Fruit fly (Drosophila melanogaster) whole organism, embryonic: ENCODE data around the gene nudC.

Experiments
- ATbp ChIP-seq: fragments of 200-800 bp; sonication (Bioruptor generic); optimal IDR thresholded peaks from 2 replicates; lab custom pipeline; 2017; ENCODE audit warnings: missing biosample characterization, mild to moderate bottlenecking, missing genetic modification characterization, missing genetic modification reagents
- Atf-2 ChIP-seq: fragments of 200-800 bp; sonication (Bioruptor generic); optimal IDR thresholded peaks from 2 replicates; lab custom pipeline; 2016; ENCODE audit warnings: missing biosample characterization, missing genetic modification characterization
- Atf6 ChIP-seq: fragments of 200-800 bp; sonication (Bioruptor generic); IDR thresholded peaks from 2 replicates; pipeline ENCODE4 v1.3.6; 2022; ENCODE audit warnings: missing biosample characterization, missing genetic modification characterization
- B-H2 ChIP-seq: fragments of 200-800 bp; sonication (Bioruptor generic); optimal IDR thresholded peaks from 2 replicates; lab custom pipeline; 2018; ENCODE audit warnings: missing biosample characterization, mild to moderate bottlenecking, missing genetic modification characterization
- CG10209 ChIP-seq: fragments of 200-800 bp; sonication (Bioruptor generic); optimal IDR thresholded peaks from 3 replicates; lab custom pipeline; 2017; ENCODE audit warnings: missing biosample characterization, mild to moderate bottlenecking, missing genetic modification characterization, missing genetic modification reagents
- CG11504 ChIP-seq: fragments of 200-800 bp; sonication (Bioruptor generic); optimal IDR thresholded peaks from 3 replicates; lab custom pipeline; 2019; ENCODE audit warnings: missing biosample characterization, mild to moderate bottlenecking, missing genetic modification characterization, moderate library complexity
- CG12942 ChIP-seq: fragments of 200-800 bp; sonication (Bioruptor generic); optimal IDR thresholded peaks from 3 replicates; lab custom pipeline; 2016; ENCODE audit warnings: missing biosample characterization, missing genetic modification characterization
- CG13287 ChIP-seq: fragments of 200-800 bp; sonication (Bioruptor generic); IDR thresholded peaks from 2 replicates; pipeline ENCODE4 v1.3.6; 2022; ENCODE audit warnings: missing biosample characterization, missing genetic modification characterization; ENCODE audit not compliant: partially characterized antibody
- CG13894 ChIP-seq: fragments of 200-800 bp; sonication (Bioruptor generic); optimal IDR thresholded peaks from 3 replicates; lab custom pipeline; 2018; ENCODE audit warnings: missing biosample characterization, mild to moderate bottlenecking, missing genetic modification characterization, moderate library complexity
- CG14710 ChIP-seq: fragments of 200-800 bp; sonication (Bioruptor generic); optimal IDR thresholded peaks from 3 replicates; lab custom pipeline; 2019; ENCODE audit warnings: missing biosample characterization, mild to moderate bottlenecking, missing genetic modification characterization, moderate library complexity
- CG15696 ChIP-seq: fragments of 200-800 bp; sonication (Bioruptor generic); optimal IDR thresholded peaks from 2 replicates; lab custom pipeline; 2019; ENCODE audit warnings: missing biosample characterization, mild to moderate bottlenecking, missing genetic modification characterization, moderate library complexity
- CG1602 ChIP-seq: fragments of 200-800 bp; sonication (Bioruptor generic); optimal IDR thresholded peaks from 3 replicates; lab custom pipeline; 2016; ENCODE audit warnings: missing biosample characterization, missing genetic modification characterization
- CG17359 ChIP-seq: fragments of 200-800 bp; sonication (Bioruptor generic); optimal IDR thresholded peaks from 3 replicates; lab custom pipeline; 2018; ENCODE audit warnings: missing biosample characterization, mild to moderate bottlenecking, missing genetic modification characterization, moderate library complexity
- CG17385 ChIP-seq: fragments of 200-800 bp; sonication (Bioruptor generic); optimal IDR thresholded peaks from 3 replicates; lab custom pipeline; 2018; ENCODE audit warnings: missing biosample characterization, mild to moderate bottlenecking, missing genetic modification characterization
- CG18262 ChIP-seq: fragments of 200-800 bp; optimal IDR thresholded peaks from 3 replicates; lab custom pipeline; 2019; ENCODE audit warnings: missing biosample characterization, mild to moderate bottlenecking, missing genetic modification characterization, moderate library complexity
- CG2712 ChIP-seq: fragments of 200-800 bp; optimal IDR thresholded peaks from 3 replicates; lab custom pipeline; 2019; ENCODE audit warnings: missing biosample characterization, mild to moderate bottlenecking, missing genetic modification characterization, moderate library complexity
- CG30403 ChIP-seq: fragments of 200-800 bp; sonication (Bioruptor generic); optimal IDR thresholded peaks from 3 replicates; lab custom pipeline; 2016; ENCODE audit warnings: missing biosample characterization, missing genetic modification characterization
- CG31365 ChIP-seq: fragments of 200-800 bp; sonication (Bioruptor generic); optimal IDR thresholded peaks from 2 replicates; lab custom pipeline; 2018; ENCODE audit warnings: missing biosample characterization, mild to moderate bottlenecking, missing genetic modification characterization
- CG4328 ChIP-seq: fragments of 200-800 bp; sonication (Bioruptor generic); optimal IDR thresholded peaks from 3 replicates; lab custom pipeline; 2017; ENCODE audit warnings: missing biosample characterization, missing genetic modification reagents, missing genetic modification characterization
- CG4707 ChIP-seq: fragments of 200-800 bp; sonication (Bioruptor generic); optimal IDR thresholded peaks from 2 replicates; lab custom pipeline; 2018; ENCODE audit warnings: missing biosample characterization, mild to moderate bottlenecking, missing genetic modification characterization, moderate library complexity
- CG5245 ChIP-seq: fragments of 200-800 bp; sonication (Bioruptor generic); optimal IDR thresholded peaks from 3 replicates; lab custom pipeline; 2016; ENCODE audit warnings: missing biosample characterization, missing genetic modification characterization
- CG7271 ChIP-seq: fragments of 200-800 bp; sonication (Bioruptor generic); optimal IDR thresholded peaks from 2 replicates; lab custom pipeline; 2018; ENCODE audit warnings: missing biosample characterization, mild to moderate bottlenecking, missing genetic modification characterization, moderate library complexity
- CG7556 ChIP-seq: fragments of 200-800 bp; sonication (Bioruptor generic); optimal IDR thresholded peaks from 2 replicates; lab custom pipeline; 2017; ENCODE audit warnings: missing biosample characterization, mild to moderate bottlenecking, missing genetic modification characterization
- CG8765 ChIP-seq: fragments of 200-800 bp; sonication (Bioruptor generic); IDR thresholded peaks from 2 replicates; pipeline ENCODE4 v1.3.6; 2022; ENCODE audit warnings: missing biosample characterization, missing genetic modification characterization
- CG8924 ChIP-seq: fragments of 200-800 bp; optimal IDR thresholded peaks from 3 replicates; lab custom pipeline; 2019; ENCODE audit warnings: missing biosample characterization, mild to moderate bottlenecking, missing genetic modification characterization, moderate library complexity
- CG9727 ChIP-seq: fragments of 200-800 bp; sonication (Bioruptor generic); optimal IDR thresholded peaks from 3 replicates; lab custom pipeline; 2017; ENCODE audit warnings: missing biosample characterization, mild to moderate bottlenecking, missing genetic modification characterization
- D ChIP-seq, 2 experiments: fragments of 200-800 bp in 1 of 2; fragments of >200 bp in 1 of 2; sonication (Bioruptor generic) in 1 of 2; optimal IDR thresholded peaks; 2 replicates in 1 of 2; 3 replicates in 1 of 2; lab custom pipeline; 2017; ENCODE audit warnings: mild to moderate bottlenecking in 1 of 2, missing biosample characterization in 1 of 2, missing genetic modification characterization in 1 of 2, missing genetic modification reagents in 1 of 2
- Fer3 ChIP-seq: fragments of 200-800 bp; sonication (Bioruptor generic); optimal IDR thresholded peaks from 2 replicates; lab custom pipeline; 2018; ENCODE audit warnings: missing biosample characterization, mild to moderate bottlenecking, missing genetic modification characterization, moderate library complexity
- HHEX ChIP-seq: fragments of 200-800 bp; sonication (Bioruptor generic); optimal IDR thresholded peaks from 3 replicates; lab custom pipeline; 2017; ENCODE audit warnings: missing biosample characterization, mild to moderate bottlenecking, missing genetic modification characterization, missing genetic modification reagents
- Hsf ChIP-seq: fragments of 200-800 bp; sonication (Bioruptor generic); optimal IDR thresholded peaks from 3 replicates; lab custom pipeline; 2016; ENCODE audit warnings: missing biosample characterization, missing genetic modification characterization
- Lhr ChIP-seq: fragments of 200-800 bp; sonication (Bioruptor generic); optimal IDR thresholded peaks from 3 replicates; lab custom pipeline; 2017; ENCODE audit warnings: mild to moderate bottlenecking, missing biosample characterization, missing genetic modification reagents, missing genetic modification characterization
- Optix ChIP-seq: fragments of 200-800 bp; sonication (Bioruptor generic); IDR thresholded peaks from 3 replicates; pipeline ENCODE4 v1.3.6; 2022; ENCODE audit warnings: missing biosample characterization, missing genetic modification characterization
- Ptx1 ChIP-seq: fragments of 200-800 bp; sonication (Bioruptor generic); IDR thresholded peaks from 2 replicates; pipeline ENCODE4 v1.3.6; 2022; ENCODE audit warnings: missing biosample characterization, missing genetic modification characterization
- Xbp1 ChIP-seq: fragments of 200-800 bp; sonication (Bioruptor generic); optimal IDR thresholded peaks from 3 replicates; lab custom pipeline; 2016; ENCODE audit warnings: missing biosample characterization, mild to moderate bottlenecking, missing genetic modification characterization
- bowl ChIP-seq: fragments of 200-800 bp; sonication (Bioruptor generic); IDR thresholded peaks from 2 replicates; pipeline ENCODE4 v1.3.6; 2022; ENCODE audit warnings: missing biosample characterization, missing genetic modification characterization
- crol ChIP-seq: fragments of 200-800 bp; sonication (Bioruptor generic); IDR thresholded peaks from 2 replicates; pipeline ENCODE4 v1.3.6; 2022; ENCODE audit warnings: missing biosample characterization, missing genetic modification characterization
- eve ChIP-seq, 2 experiments: fragments of >200 bp; optimal IDR thresholded peaks; 2 replicates each; lab custom pipeline; 2017; ENCODE audit warnings: missing biosample characterization in 2 of 2, missing genetic modification characterization in 2 of 2
- fd3F ChIP-seq: fragments of 200-800 bp; sonication (Bioruptor generic); optimal IDR thresholded peaks from 2 replicates; lab custom pipeline; 2018; ENCODE audit warnings: missing biosample characterization, mild to moderate bottlenecking, missing genetic modification characterization, moderate library complexity
- gem ChIP-seq: fragments of 200-800 bp; sonication (Bioruptor generic); optimal IDR thresholded peaks from 2 replicates; lab custom pipeline; 2019; ENCODE audit warnings: missing biosample characterization, mild to moderate bottlenecking, missing genetic modification characterization, moderate library complexity
- jing ChIP-seq: fragments of 200-800 bp; sonication (Bioruptor generic); optimal IDR thresholded peaks from 2 replicates; lab custom pipeline; 2018; ENCODE audit warnings: missing biosample characterization, mild to moderate bottlenecking, missing genetic modification characterization
- lola ChIP-seq, 3 experiments: fragments of >200 bp in 2 of 3; fragments of 200-800 bp in 1 of 3; sonication (Bioruptor generic) in 1 of 3; optimal IDR thresholded peaks; 2 replicates each; lab custom pipeline; 2017 to 2019; ENCODE audit warnings: missing biosample characterization in 3 of 3, missing genetic modification characterization in 3 of 3, mild to moderate bottlenecking in 1 of 3, moderate library complexity in 1 of 3
- nerfin-1 ChIP-seq: fragments of 200-800 bp; sonication (Bioruptor generic); optimal IDR thresholded peaks from 3 replicates; lab custom pipeline; 2019; ENCODE audit warnings: missing biosample characterization, mild to moderate bottlenecking, missing genetic modification characterization, moderate library complexity
- nmo ChIP-seq: fragments of 200-800 bp; sonication (Bioruptor generic); optimal IDR thresholded peaks from 2 replicates; lab custom pipeline; 2018; ENCODE audit warnings: missing biosample characterization, mild to moderate bottlenecking, missing genetic modification characterization, moderate library complexity
- otp ChIP-seq: fragments of 200-800 bp; sonication (Bioruptor generic); IDR thresholded peaks from 3 replicates; pipeline ENCODE4, ENCODE4 v1.3.6; 2022; ENCODE audit warnings: missing biosample characterization, missing genetic modification characterization
- salm ChIP-seq: fragments of 200-800 bp; sonication (Bioruptor generic); optimal IDR thresholded peaks from 2 replicates; lab custom pipeline; 2018; ENCODE audit warnings: missing biosample characterization, mild to moderate bottlenecking, missing genetic modification characterization
- sc ChIP-seq, 3 experiments: fragments of >200 bp in 2 of 3; fragments of 200-800 bp in 1 of 3; sonication (Bioruptor generic) in 1 of 3; optimal IDR thresholded peaks; 2 replicates in 2 of 3; 3 replicates in 1 of 3; lab custom pipeline; 2017; ENCODE audit warnings: mild to moderate bottlenecking in 1 of 3, missing biosample characterization in 1 of 3, missing genetic modification characterization in 1 of 3, missing genetic modification reagents in 1 of 3
- sens ChIP-seq: fragments of 200-800 bp; sonication (Bioruptor generic); peaks from one replicate; lab custom pipeline; 2016; ENCODE audit warnings: missing biosample characterization, missing genetic modification characterization
- sisA ChIP-seq: fragments of 200-800 bp; sonication (Bioruptor generic); IDR thresholded peaks from 2 replicates; pipeline ENCODE4 v1.3.6; 2022; ENCODE audit warnings: missing biosample characterization, missing genetic modification characterization
- vvl ChIP-seq: fragments of 200-800 bp; sonication (Bioruptor generic); IDR thresholded peaks from 2 replicates; pipeline ENCODE4 v1.3.6; 2022; ENCODE audit warnings: missing biosample characterization, missing genetic modification characterization

nudC gene

dm6 chr3L:16760274-16760673 is 44.5 kb upstream of the nudC start (continued):
- TF ChIP-seq Ptx1 = peak; percentile 43; the same call in 1 of the 2 replicates
- peak; percentile 7 for TF ChIP-seq CG12942 (GFP tag; lab: Kevin White, UChicago)
- peak; percentile 49 for TF ChIP-seq nmo (GFP tag; lab: Kevin White, UChicago)
- TF ChIP-seq CG8924 (tag; lab: Kevin White, UChicago) = peak; percentile 26
- TF ChIP-seq Atf-2 (GFP tag; lab: Kevin White, UChicago) = peak; percentile 39
- peak; percentile 30 for TF ChIP-seq HHEX
- TF ChIP-seq CG13287 (GFP tag; lab: Robert Waterston, UW) = no peak
- TF ChIP-seq CG2712 (tag; lab: Kevin White, UChicago) = peak; percentile 51
- peak; percentile 51 for TF ChIP-seq Xbp1 (GFP tag; lab: Kevin White, UChicago)
- no peak for TF ChIP-seq salm (tag; lab: Kevin White, UChicago)
- peak in 1 of 2 experiments; percentile 78 for TF ChIP-seq eve (GFP tag; optimal IDR thresholded peaks at IDR 0.05; lab: Kevin White, UChicago)
- peak; percentile 18 for TF ChIP-seq jing (GFP tag; lab: Kevin White, UChicago)
- TF ChIP-seq CG5245 (GFP tag; lab: Kevin White, UChicago) = no peak
- peak; percentile 66; the same call in 2 of the 3 replicates for TF ChIP-seq Optix (GFP tag; lab: Robert Waterston, UW)
- TF ChIP-seq CG30403 (GFP tag; lab: Kevin White, UChicago) = peak; percentile 37
- no peak for TF ChIP-seq D (optimal IDR thresholded peaks at IDR 0.05; lab: Kevin White, UChicago)
- TF ChIP-seq D (GFP tag; optimal IDR thresholded peaks at IDR 0.05; lab: Kevin White, UChicago) = peak; percentile 42
- TF ChIP-seq CG8765 (GFP tag; lab: Robert Waterston, UW) = no peak
- peak; percentile 8 for TF ChIP-seq ATbp (GFP tag; lab: Kevin White, UChicago)
- TF ChIP-seq CG13894 = peak; percentile 13
- TF ChIP-seq bowl (GFP tag; lab: Robert Waterston, UW) = no peak
- peak; percentile 39; the same call in 1 of the 2 replicates for TF ChIP-seq vvl (GFP tag; lab: Robert Waterston, UW)
- TF ChIP-seq CG15696 (tag; lab: Kevin White, UChicago) = no peak
- peak; percentile 27 for TF ChIP-seq CG17385 (GFP tag; lab: Kevin White, UChicago)
- no peak for TF ChIP-seq otp (GFP tag; lab: Robert Waterston, UW)
- peak; percentile 61 for TF ChIP-seq CG11504 (tag; lab: Kevin White, UChicago)
- peak; percentile 20 for TF ChIP-seq CG10209
- no peak for TF ChIP-seq CG7271 (tag; lab: Kevin White, UChicago)
- TF ChIP-seq CG18262 = peak; percentile 57
- TF ChIP-seq gem = peak; percentile 64
- peak; percentile 92 for TF ChIP-seq sens (GFP tag; lab: Kevin White, UChicago)
- TF ChIP-seq nerfin-1 (tag; lab: Kevin White, UChicago) = peak; percentile 1
- peak; percentile 46 for TF ChIP-seq CG17359 (tag; lab: Kevin White, UChicago)
- TF ChIP-seq CG9727 = no peak
- peak in 1 of 3 experiments; percentile 55 for TF ChIP-seq lola (GFP tag; optimal IDR thresholded peaks at IDR 0.05; lab: Kevin White, UChicago)
- no peak for TF ChIP-seq sc (optimal IDR thresholded peaks at IDR 0.05; lab: Kevin White, UChicago)
- TF ChIP-seq sc (GFP tag; optimal IDR thresholded peaks at IDR 0.05; lab: Kevin White, UChicago) = peak; percentile 36
- no peak for TF ChIP-seq CG7556
- peak; percentile 8 for TF ChIP-seq CG1602 (GFP tag; lab: Kevin White, UChicago)
- no peak for TF ChIP-seq fd3F
- TF ChIP-seq CG4328 (GFP tag; lab: Kevin White, UChicago) = no peak
- TF ChIP-seq CG31365 = no peak
- TF ChIP-seq CG4707 (GFP tag; lab: Kevin White, UChicago) = no peak
- TF ChIP-seq Atf6 (GFP tag; lab: Robert Waterston, UW) = no peak
- TF ChIP-seq B-H2 (GFP tag; lab: Kevin White, UChicago) = no peak
- TF ChIP-seq Hsf (GFP tag; lab: Kevin White, UChicago) = peak; percentile 52
- 0 out of 2 replicates have a peak, but pooled peaks have one; percentile 1 for TF ChIP-seq crol (GFP tag; lab: Robert Waterston, UW)
- peak; percentile 9 for TF ChIP-seq CG14710
- TF ChIP-seq Lhr = peak; percentile 4
- TF ChIP-seq sisA (GFP tag; lab: Robert Waterston, UW) = 0 out of 2 replicates have a peak, but pooled peaks have one; percentile 6
- TF ChIP-seq Fer3 (tag; lab: Kevin White, UChicago) = peak; percentile 5
